Fruit fly (Drosophila melanogaster) whole organism, embryonic: ENCODE measurements around the gene MCU.

Experiments
- Ada2b ChIP-seq: fragments of 200-800 bp; sonication (Bioruptor generic); IDR thresholded peaks from 2 replicates; pipeline ENCODE4 v1.3.6; 2022; ENCODE audit warnings: missing biosample characterization, missing genetic modification characterization
- CG10431 ChIP-seq: fragments of 200-800 bp; sonication (Bioruptor generic); optimal IDR thresholded peaks from 3 replicates; lab custom pipeline; 2018; ENCODE audit warnings: missing biosample characterization, mild to moderate bottlenecking, missing genetic modification characterization
- CG10543 ChIP-seq: fragments of 200-800 bp; sonication (Bioruptor generic); optimal IDR thresholded peaks from 3 replicates; lab custom pipeline; 2017; ENCODE audit warnings: missing biosample characterization, mild to moderate bottlenecking, missing genetic modification characterization, moderate library complexity
- CG10959 ChIP-seq: fragments of 200-800 bp; sonication (Bioruptor generic); IDR thresholded peaks from 2 replicates; pipeline ENCODE4 v1.3.6; 2022; ENCODE audit warnings: missing biosample characterization, missing genetic modification characterization
- CG11085 ChIP-seq: fragments of 200-800 bp; sonication (Bioruptor generic); IDR thresholded peaks from 2 replicates; pipeline ENCODE4 v1.3.6; 2022; ENCODE audit warnings: missing biosample characterization, missing genetic modification characterization
- CG12236 ChIP-seq: fragments of 200-800 bp; sonication (Bioruptor generic); optimal IDR thresholded peaks from 2 replicates; lab custom pipeline; 2016; ENCODE audit warnings: missing biosample characterization, missing genetic modification characterization
- CG12391 ChIP-seq: fragments of 200-800 bp; sonication (Bioruptor generic); optimal IDR thresholded peaks from 3 replicates; lab custom pipeline; 2018; ENCODE audit warnings: missing biosample characterization, mild to moderate bottlenecking, missing genetic modification characterization, moderate library complexity
- CG1602 ChIP-seq: fragments of 200-800 bp; sonication (Bioruptor generic); optimal IDR thresholded peaks from 3 replicates; lab custom pipeline; 2016; ENCODE audit warnings: missing biosample characterization, missing genetic modification characterization
- CG17612 ChIP-seq: fragments of 200-800 bp; sonication (Bioruptor generic); IDR thresholded peaks from 2 replicates; pipeline ENCODE4 v1.3.6; 2022; ENCODE audit warnings: missing biosample characterization, missing genetic modification characterization
- CG1832 ChIP-seq: fragments of 200-800 bp; sonication (Bioruptor generic); optimal IDR thresholded peaks from 2 replicates; lab custom pipeline; 2017; ENCODE audit warnings: missing biosample characterization, mild to moderate bottlenecking, missing genetic modification characterization, inconsistent platforms
- CG18599 ChIP-seq: fragments of 200-800 bp; sonication (Bioruptor generic); optimal IDR thresholded peaks from 3 replicates; lab custom pipeline; 2017; ENCODE audit warnings: missing biosample characterization, missing genetic modification characterization, mild to moderate bottlenecking, moderate library complexity, missing genetic modification reagents
- CG18764 ChIP-seq: fragments of 200-800 bp; sonication (Bioruptor generic); optimal IDR thresholded peaks from 3 replicates; lab custom pipeline; 2016; ENCODE audit warnings: missing biosample characterization, missing genetic modification characterization
- CG2120 ChIP-seq: fragments of 200-800 bp; sonication (Bioruptor generic); optimal IDR thresholded peaks from 3 replicates; lab custom pipeline; 2016; ENCODE audit warnings: missing biosample characterization, missing genetic modification characterization
- CG30020 ChIP-seq: fragments of 200-800 bp; optimal IDR thresholded peaks from 2 replicates; lab custom pipeline; 2019; ENCODE audit warnings: missing biosample characterization, mild to moderate bottlenecking, missing genetic modification characterization, moderate library complexity
- CG31441 ChIP-seq: fragments of 200-800 bp; sonication (Bioruptor generic); IDR thresholded peaks from 2 replicates; pipeline ENCODE4 v1.3.6; 2022; ENCODE audit warnings: missing biosample characterization, missing genetic modification characterization
- CG3163 ChIP-seq: fragments of 200-800 bp; sonication (Bioruptor generic); optimal IDR thresholded peaks from 3 replicates; lab custom pipeline; 2016; ENCODE audit warnings: missing biosample characterization, missing genetic modification characterization
- CG34422 ChIP-seq: fragments of 200-800 bp; sonication (Bioruptor generic); IDR thresholded peaks from 3 replicates; pipeline ENCODE4 v1.3.6; 2022; ENCODE audit warnings: missing biosample characterization, missing genetic modification characterization
- CG3847 ChIP-seq: fragments of 200-800 bp; sonication (Bioruptor generic); IDR thresholded peaks from 2 replicates; pipeline ENCODE4 v1.3.6; 2022; ENCODE audit warnings: missing biosample characterization, missing genetic modification characterization
- CG4282 ChIP-seq: fragments of 200-800 bp; sonication (Bioruptor generic); optimal IDR thresholded peaks from 2 replicates; lab custom pipeline; 2016; ENCODE audit warnings: missing biosample characterization, missing genetic modification characterization
- CG4328 ChIP-seq: fragments of 200-800 bp; sonication (Bioruptor generic); optimal IDR thresholded peaks from 3 replicates; lab custom pipeline; 2017; ENCODE audit warnings: missing biosample characterization, missing genetic modification reagents, missing genetic modification characterization
- CG7556 ChIP-seq: fragments of 200-800 bp; sonication (Bioruptor generic); optimal IDR thresholded peaks from 2 replicates; lab custom pipeline; 2017; ENCODE audit warnings: missing biosample characterization, mild to moderate bottlenecking, missing genetic modification characterization
- CG7786 ChIP-seq: fragments of 200-800 bp; sonication (Bioruptor generic); optimal IDR thresholded peaks from 2 replicates; lab custom pipeline; 2016; ENCODE audit warnings: missing biosample characterization, missing genetic modification characterization
- CG8944 ChIP-seq: fragments of 200-800 bp; sonication (Bioruptor generic); optimal IDR thresholded peaks from 3 replicates; lab custom pipeline; 2016; ENCODE audit warnings: missing biosample characterization, missing genetic modification characterization
- CG9437 ChIP-seq: fragments of 200-800 bp; sonication (Bioruptor generic); optimal IDR thresholded peaks from 2 replicates; lab custom pipeline; 2018; ENCODE audit warnings: missing biosample characterization, mild to moderate bottlenecking, missing genetic modification characterization
- CG9817 ChIP-seq: fragments of 200-800 bp; sonication (Bioruptor generic); optimal IDR thresholded peaks from 2 replicates; lab custom pipeline; 2018; ENCODE audit warnings: missing biosample characterization, mild to moderate bottlenecking, missing genetic modification characterization, moderate library complexity
- Dad ChIP-seq: fragments of 200-800 bp; sonication (Bioruptor generic); optimal IDR thresholded peaks from 3 replicates; lab custom pipeline; 2016; ENCODE audit warnings: missing biosample characterization, missing genetic modification characterization
- Dref ChIP-seq: fragments of 200-800 bp; sonication (Bioruptor generic); IDR thresholded peaks from 2 replicates; pipeline ENCODE4 v1.3.6; 2022; ENCODE audit warnings: missing biosample characterization, missing genetic modification characterization
- Ets97D ChIP-seq: fragments of 200-800 bp; sonication (Bioruptor generic); optimal IDR thresholded peaks from 3 replicates; lab custom pipeline; 2016; ENCODE audit warnings: missing biosample characterization, missing genetic modification characterization
- HHEX ChIP-seq: fragments of 200-800 bp; sonication (Bioruptor generic); optimal IDR thresholded peaks from 3 replicates; lab custom pipeline; 2017; ENCODE audit warnings: missing biosample characterization, mild to moderate bottlenecking, missing genetic modification characterization, missing genetic modification reagents
- Lim3 ChIP-seq: fragments of 200-800 bp; sonication (Bioruptor generic); IDR thresholded peaks from 2 replicates; pipeline ENCODE4 v1.3.6; 2022; ENCODE audit warnings: missing biosample characterization, missing genetic modification characterization
- Pdp1 ChIP-seq, 2 experiments: fragments of 200-800 bp; sonication (Bioruptor generic); optimal IDR thresholded peaks; 3 replicates each; lab custom pipeline; 2016; ENCODE audit warnings: missing biosample characterization in 2 of 2, missing genetic modification characterization in 2 of 2, mild to moderate bottlenecking in 1 of 2, moderate library complexity in 1 of 2
- Rfx ChIP-seq: fragments of 200-800 bp; sonication (Bioruptor generic); IDR thresholded peaks from 2 replicates; pipeline ENCODE4 v1.3.6; 2022; ENCODE audit warnings: missing biosample characterization, missing genetic modification characterization
- Sox102F ChIP-seq: fragments of 200-800 bp; sonication (Bioruptor generic); optimal IDR thresholded peaks from 2 replicates; lab custom pipeline; 2018; ENCODE audit warnings: missing biosample characterization, mild to moderate bottlenecking, missing genetic modification characterization, moderate library complexity
- caup ChIP-seq: fragments of 200-800 bp; sonication (Bioruptor generic); optimal IDR thresholded peaks from 3 replicates; lab custom pipeline; 2017; ENCODE audit warnings: missing biosample characterization, mild to moderate bottlenecking, missing genetic modification characterization, moderate library complexity; ENCODE audit not compliant: severe bottlenecking
- chif ChIP-seq, 2 experiments: fragments of 200-800 bp; sonication (Bioruptor generic); optimal IDR thresholded peaks; 3 replicates each; lab custom pipeline; 2016; ENCODE audit warnings: missing biosample characterization in 2 of 2, missing genetic modification characterization in 2 of 2
- ci ChIP-seq: fragments of 200-800 bp; sonication (Bioruptor generic); IDR thresholded peaks from 3 replicates; pipeline ENCODE4 v1.3.6; 2022; ENCODE audit warnings: missing biosample characterization, missing genetic modification characterization
- fd3F ChIP-seq: fragments of 200-800 bp; sonication (Bioruptor generic); optimal IDR thresholded peaks from 2 replicates; lab custom pipeline; 2018; ENCODE audit warnings: missing biosample characterization, mild to moderate bottlenecking, missing genetic modification characterization, moderate library complexity
- ftz-f1 ChIP-seq: fragments of 200-800 bp; sonication (Bioruptor generic); optimal IDR thresholded peaks from 2 replicates; lab custom pipeline; 2016; ENCODE audit warnings: missing biosample characterization, missing genetic modification characterization
- grau ChIP-seq: fragments of 200-800 bp; optimal IDR thresholded peaks from 3 replicates; lab custom pipeline; 2019; ENCODE audit warnings: missing biosample characterization, mild to moderate bottlenecking, missing genetic modification characterization, moderate library complexity
- hkb ChIP-seq, 2 experiments: fragments of 200-800 bp in 1 of 2; fragments of >200 bp in 1 of 2; sonication (Bioruptor generic) in 1 of 2; IDR thresholded peaks in 1 of 2; optimal IDR thresholded peaks in 1 of 2; 2 replicates each; pipeline versions ENCODE4 v1.3.6 to Lab custom; 2017 to 2022; ENCODE audit warnings: missing biosample characterization in 1 of 2, missing genetic modification characterization in 1 of 2
- insv ChIP-seq, 2 experiments: fragments of 200-800 bp; sonication (Bioruptor generic); optimal IDR thresholded peaks; 3 replicates each; lab custom pipeline; 2016 to 2018; ENCODE audit warnings: missing biosample characterization in 2 of 2, missing genetic modification characterization in 2 of 2
- jumu ChIP-seq: fragments of 200-800 bp; sonication (Bioruptor generic); optimal IDR thresholded peaks from 3 replicates; lab custom pipeline; 2016; ENCODE audit warnings: missing biosample characterization, missing genetic modification characterization
- lilli ChIP-seq: fragments of 200-800 bp; sonication (Bioruptor generic); optimal IDR thresholded peaks from 3 replicates; lab custom pipeline; 2016; ENCODE audit warnings: missing biosample characterization, missing genetic modification characterization
- pan ChIP-seq, 4 experiments: fragments of >200 bp in 3 of 4; fragments of 200-800 bp in 1 of 4; sonication (Bioruptor generic) in 1 of 4; optimal IDR thresholded peaks in 3 of 4; IDR thresholded peaks in 1 of 4; 2 replicates each; pipeline versions ENCODE4 v1.3.6 to Lab custom; 2017 to 2022; ENCODE audit warnings: missing biosample characterization in 2 of 4, missing genetic modification characterization in 2 of 4, mixed read lengths in 1 of 4
- peb ChIP-seq: fragments of 200-800 bp; sonication (Bioruptor generic); IDR thresholded peaks from 2 replicates; pipeline ENCODE4 v1.3.6; 2022; ENCODE audit warnings: missing biosample characterization, missing genetic modification characterization
- phol ChIP-seq: fragments of 200-800 bp; sonication (Bioruptor generic); optimal IDR thresholded peaks from 3 replicates; lab custom pipeline; 2018; ENCODE audit warnings: missing biosample characterization, mild to moderate bottlenecking, missing genetic modification characterization, moderate library complexity
- sd ChIP-seq: fragments of 200-800 bp; sonication (Bioruptor generic); optimal IDR thresholded peaks from 3 replicates; lab custom pipeline; 2018; ENCODE audit warnings: missing biosample characterization, mild to moderate bottlenecking, missing genetic modification characterization, moderate library complexity
- trh ChIP-seq: fragments of 200-800 bp; sonication (Bioruptor generic); optimal IDR thresholded peaks from 2 replicates; lab custom pipeline; 2016; ENCODE audit warnings: missing biosample characterization, missing genetic modification characterization

Gene MCU

DNA sequence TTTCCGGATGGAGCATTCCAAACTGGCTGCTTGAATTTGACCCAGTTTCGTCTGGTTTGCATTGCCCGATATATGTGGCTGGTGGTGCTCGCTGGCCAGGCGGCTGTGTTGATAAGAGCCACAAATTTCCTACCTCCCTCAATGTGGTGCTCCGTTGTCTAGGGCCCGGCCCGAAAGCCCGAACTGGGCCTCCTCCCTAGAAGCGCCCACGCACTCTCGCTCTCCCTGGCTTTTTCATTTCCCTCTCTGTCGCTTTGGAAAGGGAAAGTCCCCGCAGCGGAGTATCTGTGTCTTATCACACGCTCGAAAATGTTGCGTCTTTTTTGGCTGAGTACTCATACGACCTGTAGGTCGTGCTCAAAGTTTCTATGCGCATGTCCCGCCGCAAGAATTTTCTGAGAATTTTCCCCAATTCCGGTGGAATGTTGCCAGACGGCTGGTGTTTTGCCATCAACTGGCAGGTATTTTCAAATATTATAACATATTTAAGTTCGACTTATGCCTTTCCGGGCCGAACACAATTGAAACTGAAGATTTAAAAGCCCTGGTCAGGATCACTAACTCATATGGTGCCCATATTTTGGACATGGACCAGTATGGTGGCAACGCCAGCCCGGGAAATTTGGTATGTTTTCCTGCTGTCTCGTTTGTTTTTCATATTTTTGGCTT lies 58.5 kb downstream of the MCU start, which contains the start of gene axed (continued):
- TF ChIP-seq CG18599 (GFP tag; lab: Kevin White, UChicago) (peak; percentile 64), CG3847 (GFP tag; lab: Robert Waterston, UW) (0 out of 2 replicates have a peak, but pooled peaks have one; percentile 20), CG3163 (GFP tag; lab: Kevin White, UChicago) (no peak), HHEX (GFP tag; lab: Kevin White, UChicago) (peak; percentile 47), Rfx (GFP tag; lab: Robert Waterston, UW) (peak; percentile 23; the same call in 1 of the 2 replicates), hkb (optimal IDR thresholded peaks at IDR 0.05; lab: Kevin White, UChicago) (peak; percentile 15), hkb (GFP tag; IDR thresholded peaks at IDR 0.05; lab: Robert Waterston, UW) (no peak), CG4328 (peak; percentile 41), CG18764 (GFP tag; lab: Kevin White, UChicago) (no peak), phol (peak; percentile 31), jumu (GFP tag; lab: Kevin White, UChicago) (no peak), CG4282 (GFP tag; lab: Kevin White, UChicago) (no peak), CG7786 (no peak), sd (peak; percentile 84), pan (optimal IDR thresholded peaks at IDR 0.05; lab: Kevin White, UChicago) (no peak), pan (GFP tag; optimal IDR thresholded peaks at IDR 0.05 in 1 of 2, IDR thresholded peaks at IDR 0.05 in 1 of 2) (peak in 1 of 2 experiments; percentile 62), Pdp1 (GFP tag; optimal IDR thresholded peaks at IDR 0.05; lab: Kevin White, UChicago) (peak in 1 of 2 experiments; percentile 23), Lim3 (no peak), CG8944 (GFP tag; lab: Kevin White, UChicago) (no peak), chif (GFP tag; optimal IDR thresholded peaks at IDR 0.05; lab: Kevin White, UChicago) (no peak), peb (GFP tag; lab: Robert Waterston, UW) (0 out of 2 replicates have a peak, but pooled peaks have one; percentile 11), CG17612 (GFP tag; lab: Robert Waterston, UW) (peak; percentile 10; the same call in 1 of the 2 replicates), CG9437 (GFP tag; lab: Kevin White, UChicago) (peak; percentile 11), CG10431 (GFP tag; lab: Kevin White, UChicago) (no peak), insv (GFP tag; optimal IDR thresholded peaks at IDR 0.05; lab: Kevin White, UChicago) (no peak), CG10543 (peak; percentile 67), CG12236 (GFP tag; lab: Kevin White, UChicago) (no peak), Dad (GFP tag; lab: Kevin White, UChicago) (no peak), CG34422 (peak; percentile 38; the same call in 1 of the 3 replicates), CG31441 (GFP tag; lab: Robert Waterston, UW) (0 out of 2 replicates have a peak, but pooled peaks have one; percentile 29), CG30020 (tag; lab: Kevin White, UChicago) (no peak), fd3F (GFP tag; lab: Kevin White, UChicago) (peak; percentile 0), CG11085 (GFP tag; lab: Robert Waterston, UW) (no peak), CG10959 (no peak), lilli (peak; percentile 34), Ada2b (GFP tag; lab: Robert Waterston, UW) (peak; percentile 40; the same call in 1 of the 2 replicates), CG1602 (GFP tag; lab: Kevin White, UChicago) (no peak), Sox102F (GFP tag; lab: Kevin White, UChicago) (no peak), CG9817 (tag; lab: Kevin White, UChicago) (peak; percentile 33), trh (GFP tag; lab: Kevin White, UChicago) (no peak), caup (GFP tag; lab: Kevin White, UChicago) (peak; percentile 48), Dref (GFP tag; lab: Robert Waterston, UW) (no peak), ftz-f1 (GFP tag; lab: Kevin White, UChicago) (no peak), ci (0 out of 3 replicates have a peak, but pooled peaks have one; percentile 31), CG2120 (GFP tag; lab: Kevin White, UChicago) (peak; percentile 45), CG12391 (tag; lab: Kevin White, UChicago) (peak; percentile 33), Ets97D (peak; percentile 68), CG7556 (GFP tag; lab: Kevin White, UChicago) (no peak), CG1832 (GFP tag; lab: Kevin White, UChicago) (no peak), grau (tag; lab: Kevin White, UChicago) (peak; percentile 32)
